Worm (Caenorhabditis elegans) whole organism, L2 larva: ENCODE data around the gene T09A5.5.

Source experiments
- aly-2 ChIP-seq: fragments of 150-350 bp; optimal IDR thresholded peaks from 2 replicates; lab custom pipeline; 2014; ENCODE audit warnings: missing biosample characterization, missing genetic modification characterization
- crh-2 ChIP-seq: sonication (generic microtip); optimal IDR thresholded peaks from 2 replicates; lab custom pipeline; 2017; ENCODE audit warnings: missing biosample characterization, missing genetic modification characterization
- egl-27 ChIP-seq: sonication (generic microtip); optimal IDR thresholded peaks from 3 replicates; lab custom pipeline; 2017; ENCODE audit warnings: missing biosample characterization, missing genetic modification reagents, missing genetic modification characterization
- fos-1 ChIP-seq: fragments of 150-350 bp; optimal IDR thresholded peaks from 2 replicates; lab custom pipeline; 2014; ENCODE audit warnings: missing biosample characterization, missing genetic modification characterization
- mdl-1 ChIP-seq, 2 experiments: fragments of 150-350 bp in 1 of 2; sonication (generic microtip) in 1 of 2; optimal IDR thresholded peaks; 2 replicates each; lab custom pipeline; 2017; ENCODE audit warnings: missing biosample characterization in 2 of 2, missing genetic modification characterization in 2 of 2
- unc-39 ChIP-seq: fragments of 150-350 bp; optimal IDR thresholded peaks from 2 replicates; lab custom pipeline; 2014; ENCODE audit warnings: missing biosample characterization, missing genetic modification characterization
- zag-1 ChIP-seq: fragments of 150-350 bp; optimal IDR thresholded peaks from 2 replicates; lab custom pipeline; 2014; ENCODE audit warnings: missing biosample characterization, missing genetic modification characterization

DNA sequence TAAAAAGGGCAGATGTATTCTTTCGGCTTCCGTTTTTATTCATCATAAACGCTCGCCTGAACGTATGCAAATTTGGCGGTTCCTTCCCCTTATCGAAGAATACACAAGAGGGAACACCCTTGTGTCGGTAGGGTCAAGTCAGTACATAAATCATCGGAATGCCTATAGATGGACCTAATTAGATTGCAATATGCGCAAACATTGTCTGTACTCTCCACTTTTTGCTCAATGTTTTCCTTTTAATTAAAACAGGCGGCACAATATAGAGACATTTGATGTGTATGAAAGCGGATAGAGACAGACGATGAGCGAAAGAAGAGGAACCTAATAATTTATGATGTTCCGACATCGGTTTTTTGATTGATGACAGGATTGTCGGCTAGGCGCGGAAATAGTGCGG, 39.4 kb downstream of the T09A5.5 start:
- TF ChIP-seq egl-27 (tag; lab: Kevin White, UChicago) (no peak), crh-2 (tag; lab: Kevin White, UChicago) (no peak), zag-1 (no peak), mdl-1 (tag; optimal IDR thresholded peaks at IDR 0.05; lab: Kevin White, UChicago) (no peak), fos-1 (tag; lab: Kevin White, UChicago) (no peak), unc-39 (tag; lab: Kevin White, UChicago) (no peak), aly-2 (tag; lab: Kevin White, UChicago) (no peak)
